Worm (Caenorhabditis elegans) whole organism, early embryonic: ENCODE results near the gene C53C11.5.
"Not testable (repeated sequence)": the region's sequence is repeated elsewhere in the genome, so short reads cannot be mapped to it uniquely, and the experiment has no call there.

Experiments
- B0310.2 ChIP-seq: sonication (generic microtip); optimal IDR thresholded peaks from 2 replicates; lab custom pipeline; 2016; ENCODE audit warnings: mild to moderate bottlenecking, missing genetic modification characterization, missing compliant biosample characterization
- F13C5.2 ChIP-seq: sonication (generic microtip); optimal IDR thresholded peaks from 2 replicates; lab custom pipeline; 2017; ENCODE audit warnings: mild to moderate bottlenecking, missing genetic modification characterization, inconsistent platforms, missing compliant biosample characterization
- aly-1 ChIP-seq: sonication (generic microtip); optimal IDR thresholded peaks from 2 replicates; lab custom pipeline; 2016; ENCODE audit warnings: missing genetic modification characterization, missing compliant biosample characterization
- ama-1 ChIP-seq: fragments of 150-350 bp; optimal IDR thresholded peaks from 2 replicates; lab custom pipeline; 2014
- ceh-13 ChIP-seq: fragments of 200-800 bp; sonication (Bioruptor generic); optimal IDR thresholded peaks from 2 replicates; lab custom pipeline; 2018; ENCODE audit warnings: mild to moderate bottlenecking, missing genetic modification characterization, missing compliant biosample characterization
- ceh-36 ChIP-seq: sonication (generic microtip); optimal IDR thresholded peaks from 2 replicates; lab custom pipeline; 2016; ENCODE audit warnings: missing genetic modification characterization, inconsistent platforms, missing compliant biosample characterization
- ets-7 ChIP-seq: sonication (generic microtip); optimal IDR thresholded peaks from 2 replicates; lab custom pipeline; 2016; ENCODE audit warnings: missing genotype, missing genetic modification characterization, missing compliant biosample characterization
- flt-1 ChIP-seq: fragments of 200-800 bp; sonication (Bioruptor generic); IDR thresholded peaks from 2 replicates; pipeline ENCODE4 v1.3.6; 2022; ENCODE audit warnings: missing genetic modification characterization, missing compliant biosample characterization
- hmbx-1 ChIP-seq: sonication (generic microtip); optimal IDR thresholded peaks from 2 replicates; lab custom pipeline; 2016; ENCODE audit warnings: mild to moderate bottlenecking, missing genetic modification characterization, missing compliant biosample characterization
- hmg-4 ChIP-seq: fragments of 200-800 bp; sonication (Bioruptor generic); optimal IDR thresholded peaks from 2 replicates; lab custom pipeline; 2018; ENCODE audit warnings: mild to moderate bottlenecking, missing genetic modification characterization, missing compliant biosample characterization
- hnd-1 ChIP-seq: sonication (generic microtip); optimal IDR thresholded peaks from 2 replicates; lab custom pipeline; 2016; ENCODE audit warnings: missing genetic modification characterization, missing compliant biosample characterization
- pes-1 ChIP-seq: fragments of 200-800 bp; sonication (Bioruptor generic); IDR thresholded peaks from 2 replicates; pipeline ENCODE4 v1.3.6; 2022; ENCODE audit warnings: missing genetic modification reagents, missing genetic modification characterization, missing compliant biosample characterization
- scrt-1 ChIP-seq: fragments of 200-800 bp; sonication (Bioruptor generic); IDR thresholded peaks from 2 replicates; pipeline ENCODE4 v1.3.6; 2022; ENCODE audit warnings: missing genetic modification characterization, missing compliant biosample characterization
- sea-1 ChIP-seq: fragments of 200-800 bp; sonication (Bioruptor generic); conservative IDR thresholded peaks from 2 replicates; pipeline ENCODE4 v1.3.6; 2022; ENCODE audit warnings: missing genetic modification characterization, missing compliant biosample characterization
- tbx-11 ChIP-seq: fragments of 200-800 bp; sonication (Bioruptor generic); IDR thresholded peaks from 2 replicates; pipeline ENCODE4 v1.3.6; 2022; ENCODE audit warnings: missing genetic modification characterization, missing compliant biosample characterization
- tbx-37 ChIP-seq: fragments of 200-800 bp; sonication (Bioruptor generic); conservative IDR thresholded peaks from 2 replicates; pipeline ENCODE4 v1.3.6; 2022; ENCODE audit warnings: missing genetic modification reagents, missing genetic modification characterization, missing compliant biosample characterization
- tra-4 ChIP-seq: sonication (generic microtip); optimal IDR thresholded peaks from 2 replicates; lab custom pipeline; 2017; ENCODE audit warnings: missing genetic modification characterization, missing compliant biosample characterization

The C53C11.5 gene

ce11 chrX:17333752-17334151, at the start of gene C53C11.5:
Gene C53C11.5, plus strand, starts transcription at chrX:17334052.
- TF ChIP-seq ceh-13 (GFP tag; lab: Kevin White, UChicago): no peak

ce11 chrX:17288378-17288777, 45.5 kb upstream of the C53C11.5 start:
- TF ChIP-seq pes-1 (GFP tag; lab: Robert Waterston, UW) (peak; percentile 63), hmbx-1 (tag; lab: Kevin White, UChicago) (no peak), flt-1 (peak; percentile 64; the same call in 1 of the 2 replicates), ceh-13 (GFP tag; lab: Kevin White, UChicago) (no peak)

ce11 chrX:17294019-17294418, 39.8 kb upstream of the C53C11.5 start:
- no peak for TF ChIP-seq tbx-11 (GFP tag; lab: Robert Waterston, UW)
- TF ChIP-seq hmbx-1 (tag; lab: Kevin White, UChicago): no peak
- no peak for TF ChIP-seq hmg-4 (GFP tag; lab: Kevin White, UChicago)
- no peak for TF ChIP-seq B0310.2 (tag; lab: Kevin White, UChicago)
- TF ChIP-seq scrt-1: no peak
- no peak for TF ChIP-seq ama-1 (lab: Kevin White, UChicago)
- TF ChIP-seq tra-4 (tag; lab: Kevin White, UChicago): no peak
- TF ChIP-seq aly-1 (tag; lab: Kevin White, UChicago): no peak
- TF ChIP-seq flt-1: no peak
- TF ChIP-seq ets-7 (tag; lab: Kevin White, UChicago): no peak

DNA sequence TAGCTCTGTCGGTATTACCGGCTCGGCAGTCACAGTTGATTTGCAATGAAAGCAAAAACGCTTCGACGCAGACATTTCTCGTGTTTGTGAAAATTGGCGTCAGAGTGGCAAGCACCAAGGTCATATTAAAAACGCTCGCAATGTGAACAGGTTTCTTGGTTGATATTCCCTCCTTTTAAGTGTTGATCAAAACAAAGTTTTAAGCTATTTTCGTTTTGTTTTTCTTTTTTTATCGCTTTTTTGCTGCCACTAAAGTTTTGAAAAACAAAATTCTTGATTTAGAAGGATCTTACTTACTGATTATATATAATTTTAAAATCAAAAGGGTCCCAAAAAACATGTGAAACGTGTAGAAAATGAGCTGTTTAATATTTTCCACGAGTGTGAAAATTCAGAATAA, 39.1 kb upstream of the C53C11.5 start, which contains the start of gene C33E10.8:
C33E10.8 (minus strand) TSS at position 101 of the 400 bp plus-strand sequence.
- TF ChIP-seq B0310.2 (tag; lab: Kevin White, UChicago): no peak
- no peak for TF ChIP-seq hmg-4 (GFP tag; lab: Kevin White, UChicago)
- TF ChIP-seq ets-7 (tag; lab: Kevin White, UChicago): no peak
- TF ChIP-seq hnd-1: no peak
- no peak for TF ChIP-seq scrt-1
- TF ChIP-seq sea-1 (GFP tag; lab: Robert Waterston, UW): no peak
- no peak for TF ChIP-seq tra-4 (tag; lab: Kevin White, UChicago)

- TF ChIP-seq F13C5.2 (tag; lab: Kevin White, UChicago) (no peak), ceh-36 (no peak), ceh-13 (GFP tag; lab: Kevin White, UChicago) (no peak), pes-1 (GFP tag; lab: Robert Waterston, UW) (no peak), aly-1 (tag; lab: Kevin White, UChicago) (no peak), B0310.2 (tag; lab: Kevin White, UChicago) (no peak), tbx-11 (GFP tag; lab: Robert Waterston, UW) (no peak), flt-1 (no peak)
These were observed 36.4 kb upstream of the C53C11.5 start for ce11 chrX:17297408-17297807.

DNA sequence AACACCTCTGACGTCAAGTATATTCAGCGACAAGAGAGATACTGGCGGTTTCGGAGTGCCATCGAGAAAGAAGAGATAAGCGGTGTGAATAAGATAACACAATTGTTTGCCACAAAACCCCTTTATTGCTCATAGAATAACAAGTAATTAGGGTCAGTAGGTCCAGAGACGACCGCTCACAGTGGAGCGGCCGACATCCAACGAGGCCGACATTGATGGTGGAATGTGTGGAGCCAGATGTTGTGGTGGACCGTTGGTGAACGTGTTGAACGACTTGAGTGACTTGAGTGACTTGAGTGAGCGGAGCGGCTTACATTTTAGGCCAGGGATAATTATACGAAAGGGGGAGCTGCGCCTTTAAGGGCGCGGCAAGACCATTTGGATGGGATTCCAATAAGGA, 33.1 kb upstream of the C53C11.5 start:
- TF ChIP-seq hmg-4 (GFP tag; lab: Kevin White, UChicago): no peak
- TF ChIP-seq ceh-13 (GFP tag; lab: Kevin White, UChicago): no peak

- TF ChIP-seq sea-1 (GFP tag; lab: Robert Waterston, UW) (no peak), ama-1 (lab: Kevin White, UChicago) (no peak), tbx-11 (GFP tag; lab: Robert Waterston, UW) (no peak), pes-1 (GFP tag; lab: Robert Waterston, UW) (no peak), aly-1 (tag; lab: Kevin White, UChicago) (no peak)
These were observed 32.0 kb upstream of the C53C11.5 start, which contains the start of gene C33E10.10 for ce11 chrX:17301900-17302299. Gene C33E10.10, minus strand, starts transcription at chrX:17302000.

DNA sequence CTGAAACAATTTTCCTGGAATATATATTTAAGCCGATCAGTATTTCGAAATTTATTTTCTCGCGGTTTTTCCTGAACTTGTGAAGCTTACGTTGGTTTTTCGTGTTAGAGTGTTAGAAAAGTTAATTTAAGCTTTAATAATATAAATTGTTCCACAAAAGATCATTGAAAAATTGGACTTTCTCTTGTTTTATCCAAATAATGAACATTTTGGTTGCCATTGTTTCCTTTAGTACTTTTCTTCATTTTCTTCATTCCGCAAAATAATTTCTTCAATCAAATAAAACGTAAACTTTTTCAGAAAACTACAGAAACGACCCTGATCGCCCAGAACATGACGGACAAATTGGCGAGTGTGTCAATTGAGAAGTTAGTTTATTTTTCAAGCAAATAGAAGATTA, 31.4 kb upstream of the C53C11.5 start, which contains the start of gene fbxa-120:
fbxa-120 (plus strand) TSS at position 301 of the 400 bp plus-strand sequence.
- no peak for TF ChIP-seq hmbx-1 (tag; lab: Kevin White, UChicago)
- TF ChIP-seq F13C5.2 (tag; lab: Kevin White, UChicago): no peak
- no peak for TF ChIP-seq pes-1 (GFP tag; lab: Robert Waterston, UW)
- TF ChIP-seq ets-7 (tag; lab: Kevin White, UChicago): no peak
- TF ChIP-seq tbx-37: no peak
- no peak for TF ChIP-seq tra-4 (tag; lab: Kevin White, UChicago)
- no peak for TF ChIP-seq sea-1 (GFP tag; lab: Robert Waterston, UW)
- TF ChIP-seq ama-1 (lab: Kevin White, UChicago): no peak
- no peak for TF ChIP-seq scrt-1
- TF ChIP-seq tbx-11 (GFP tag; lab: Robert Waterston, UW): no peak
- TF ChIP-seq B0310.2 (tag; lab: Kevin White, UChicago): no peak
- TF ChIP-seq hnd-1: no peak
- no peak for TF ChIP-seq ceh-36
- TF ChIP-seq hmg-4 (GFP tag; lab: Kevin White, UChicago): no peak
- TF ChIP-seq ceh-13 (GFP tag; lab: Kevin White, UChicago): no peak

ce11 chrX:17304920-17305319, 28.9 kb upstream of the C53C11.5 start, which contains the start of gene C33E10.1:
Gene C33E10.1, plus strand, starts transcription at chrX:17305220.
- TF ChIP-seq tbx-11 (GFP tag; lab: Robert Waterston, UW); hmg-4 (GFP tag; lab: Kevin White, UChicago); pes-1 (GFP tag; lab: Robert Waterston, UW): not testable (repeated sequence)
